Worm (Caenorhabditis elegans) whole organism, L4 larva: ENCODE data around the gene cut-4.

ENCODE experiments used
- F26F4.8 ChIP-seq: fragments of 200-800 bp; sonication (Bioruptor generic); conservative IDR thresholded peaks from 2 replicates; pipeline ENCODE4 v1.3.6; 2022; ENCODE audit warnings: missing genetic modification characterization, missing compliant biosample characterization
- F44E2.7 ChIP-seq: fragments of 200-800 bp; sonication (Bioruptor generic); IDR thresholded peaks from 2 replicates; pipeline ENCODE4 v2.1.2; 2022; ENCODE audit warnings: missing genetic modification characterization, missing compliant biosample characterization
- R02D3.7 ChIP-seq: fragments of 150-350 bp; sonication (generic microtip); optimal IDR thresholded peaks from 3 replicates; lab custom pipeline; 2014; ENCODE audit warnings: missing biosample characterization, missing genetic modification characterization
- Y105C5A.15 ChIP-seq: fragments of 200-800 bp; sonication (Bioruptor generic); IDR thresholded peaks from 2 replicates; pipeline ENCODE4 v1.3.6; 2022; ENCODE audit warnings: missing genetic modification characterization, missing compliant biosample characterization
- Y5F2A.4 ChIP-seq: fragments of 200-800 bp; sonication (Bioruptor generic); optimal IDR thresholded peaks from 2 replicates; lab custom pipeline; 2018; ENCODE audit warnings: mild to moderate bottlenecking, missing genetic modification characterization, missing compliant biosample characterization
- ZK337.2 ChIP-seq: fragments of 200-800 bp; sonication (Bioruptor generic); IDR thresholded peaks from 2 replicates; pipeline ENCODE4 v1.3.6; 2022; ENCODE audit warnings: missing genetic modification reagents, missing genetic modification characterization, missing compliant biosample characterization
- ama-1 ChIP-seq: fragments of 150-350 bp; optimal IDR thresholded peaks from 2 replicates; lab custom pipeline; 2014; ENCODE audit warnings: inconsistent platforms, mixed read lengths
- attf-4 ChIP-seq: sonication (generic microtip); optimal IDR thresholded peaks from 3 replicates; lab custom pipeline; 2017; ENCODE audit warnings: missing biosample characterization, missing genetic modification characterization
- cey-2 ChIP-seq: sonication (generic microtip); optimal IDR thresholded peaks from 3 replicates; lab custom pipeline; 2017; ENCODE audit warnings: missing genetic modification characterization, mild to moderate bottlenecking, missing compliant biosample characterization, antibody characterized with exemption, borderline replicate concordance; ENCODE audit not compliant: insufficient read depth
- daf-16 ChIP-seq, 3 experiments: sonication (generic microtip); optimal IDR thresholded peaks; 2 replicates each; lab custom pipeline; 2016 to 2017; ENCODE audit warnings: missing genetic modification characterization in 3 of 3, missing genetic modification reagents in 3 of 3, mild to moderate bottlenecking in 2 of 3, missing compliant biosample characterization in 2 of 3, missing biosample characterization in 1 of 3, moderate library complexity in 1 of 3
- dmd-8 ChIP-seq: fragments of 200-800 bp; sonication (Bioruptor generic); IDR thresholded peaks from 2 replicates; pipeline ENCODE4 v1.3.6; 2022; ENCODE audit warnings: missing genetic modification characterization, missing compliant biosample characterization
- hlh-11 ChIP-seq: fragments of 200-800 bp; sonication (Bioruptor generic); optimal IDR thresholded peaks from 2 replicates; lab custom pipeline; 2018; ENCODE audit warnings: mild to moderate bottlenecking, missing genetic modification characterization, missing compliant biosample characterization
- hlh-30 ChIP-seq: sonication (generic microtip); optimal IDR thresholded peaks from 2 replicates; lab custom pipeline; 2017; ENCODE audit warnings: antibody characterized with exemption, mild to moderate bottlenecking, missing genetic modification characterization, missing compliant biosample characterization; ENCODE audit not compliant: insufficient read depth
- lin-13 ChIP-seq: fragments of 150-350 bp; optimal IDR thresholded peaks from 2 replicates; lab custom pipeline; 2014; ENCODE audit warnings: missing biosample characterization, missing genetic modification reagents, missing genetic modification characterization
- lin-29 ChIP-seq: fragments of 200-800 bp; sonication (Bioruptor generic); IDR thresholded peaks from 2 replicates; pipeline ENCODE4 v1.3.6; 2022; ENCODE audit warnings: missing genetic modification reagents, missing genetic modification characterization, missing compliant biosample characterization
- mes-2 ChIP-seq: sonication (generic microtip); optimal IDR thresholded peaks from 2 replicates; lab custom pipeline; 2016; ENCODE audit warnings: missing genotype, mild to moderate bottlenecking, missing genetic modification characterization, missing compliant biosample characterization; ENCODE audit not compliant: poor library complexity, severe bottlenecking
- mxl-2 ChIP-seq: fragments of 200-800 bp; sonication (Bioruptor generic); conservative IDR thresholded peaks from 2 replicates; pipeline ENCODE4 v1.3.6; 2022; ENCODE audit warnings: missing genetic modification reagents, missing genetic modification characterization, missing compliant biosample characterization
- mxl-3 ChIP-seq: fragments of 200-800 bp; sonication (Bioruptor generic); optimal IDR thresholded peaks from 2 replicates; lab custom pipeline; 2018; ENCODE audit warnings: mild to moderate bottlenecking, missing genetic modification characterization, missing compliant biosample characterization
- nhr-10 ChIP-seq: fragments of 150-350 bp; optimal IDR thresholded peaks from 2 replicates; lab custom pipeline; 2014; ENCODE audit warnings: missing biosample characterization, missing genetic modification characterization
- nhr-102 ChIP-seq: sonication (generic microtip); optimal IDR thresholded peaks from 2 replicates; lab custom pipeline; 2016; ENCODE audit warnings: mild to moderate bottlenecking, missing genetic modification characterization, moderate library complexity, missing compliant biosample characterization
- nhr-25 ChIP-seq: sonication (generic microtip); optimal IDR thresholded peaks from 2 replicates; lab custom pipeline; 2017; ENCODE audit warnings: missing genetic modification characterization, mild to moderate bottlenecking, missing compliant biosample characterization, antibody characterized with exemption, moderate library complexity, borderline replicate concordance; ENCODE audit not compliant: insufficient read depth
- nhr-28 ChIP-seq: fragments of 150-350 bp; optimal IDR thresholded peaks from 2 replicates; lab custom pipeline; 2014; ENCODE audit warnings: missing biosample characterization, missing genetic modification characterization
- nhr-42 ChIP-seq: fragments of 200-800 bp; sonication (Bioruptor generic); IDR thresholded peaks from 2 replicates; pipeline ENCODE4 v1.3.6; 2022; ENCODE audit warnings: missing genetic modification characterization, missing compliant biosample characterization
- nhr-48 ChIP-seq: sonication (generic microtip); optimal IDR thresholded peaks from 2 replicates; lab custom pipeline; 2016; ENCODE audit warnings: mild to moderate bottlenecking, missing genetic modification characterization, missing compliant biosample characterization
- php-3 ChIP-seq: fragments of 200-800 bp; sonication (Bioruptor generic); IDR thresholded peaks from 2 replicates; pipeline ENCODE4 v1.3.6; 2022; ENCODE audit warnings: missing genetic modification reagents, missing genetic modification characterization, missing compliant biosample characterization
- pqm-1 ChIP-seq: sonication (generic microtip); optimal IDR thresholded peaks from 2 replicates; lab custom pipeline; 2017; ENCODE audit warnings: missing biosample characterization, missing genetic modification characterization
- rbr-2 ChIP-seq: sonication (generic microtip); optimal IDR thresholded peaks from 2 replicates; lab custom pipeline; 2016; ENCODE audit warnings: missing genotype, missing genetic modification characterization, missing compliant biosample characterization
- sdz-12 ChIP-seq: fragments of 200-800 bp; sonication (Bioruptor generic); optimal IDR thresholded peaks from 2 replicates; lab custom pipeline; 2018; ENCODE audit warnings: mild to moderate bottlenecking, missing genetic modification characterization, missing compliant biosample characterization
- skn-1 ChIP-seq: fragments of 150-350 bp; optimal IDR thresholded peaks from 2 replicates; lab custom pipeline; 2014; ENCODE audit warnings: missing biosample characterization, missing genetic modification characterization
- unc-62 ChIP-seq, 3 experiments: fragments of 150-350 bp in 1 of 3; sonication (generic microtip); optimal IDR thresholded peaks in 2 of 3; peaks in 1 of 3; 1 replicate in 1 of 3; 2 replicates in 2 of 3; lab custom pipeline; 2014 to 2017; ENCODE audit warnings: missing biosample characterization in 3 of 3, missing genetic modification characterization in 3 of 3, missing genetic modification reagents in 3 of 3, missing genotype in 1 of 3
- zfp-2 ChIP-seq: sonication (generic microtip); optimal IDR thresholded peaks from 2 replicates; lab custom pipeline; 2016; ENCODE audit warnings: mild to moderate bottlenecking, missing genetic modification characterization, missing compliant biosample characterization
- zip-2 ChIP-seq: fragments of 150-350 bp; optimal IDR thresholded peaks from 2 replicates; lab custom pipeline; 2014; ENCODE audit warnings: missing biosample characterization, missing genetic modification characterization
- ztf-11 ChIP-seq: fragments of 150-350 bp; optimal IDR thresholded peaks from 2 replicates; lab custom pipeline; 2014; ENCODE audit warnings: missing biosample characterization, missing genetic modification characterization

Gene cut-4

DNA sequence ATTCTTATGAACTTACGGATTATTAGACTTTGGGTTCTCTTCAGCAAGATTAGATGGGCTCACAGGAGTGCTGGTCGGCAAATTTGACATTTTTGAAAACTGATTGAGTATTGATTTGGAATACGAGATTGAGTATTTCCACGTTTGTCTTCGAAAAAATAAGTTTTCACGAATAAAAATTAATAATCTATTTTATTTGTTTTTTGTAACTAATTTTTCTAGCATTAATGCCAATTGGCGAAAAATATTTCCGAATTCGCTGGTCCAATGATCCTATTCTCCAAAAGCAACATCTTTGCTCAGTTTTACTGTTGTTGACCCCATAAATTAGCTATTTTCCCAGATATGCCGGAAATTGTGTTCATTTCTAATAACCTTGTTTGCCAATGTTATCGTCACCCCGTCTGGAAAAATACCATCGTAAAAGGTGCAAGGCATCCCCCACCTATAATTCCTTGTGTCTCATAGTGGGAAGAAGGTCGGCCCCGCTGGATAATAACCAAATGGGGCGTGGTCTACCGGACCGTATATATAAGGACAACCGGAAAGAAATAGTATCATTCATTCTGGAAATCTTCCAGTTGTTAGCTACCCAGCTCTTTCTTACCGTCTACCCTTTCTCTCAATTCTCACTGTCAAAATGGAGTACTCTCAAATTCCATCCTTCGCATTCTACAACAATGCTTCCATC, 28.4 kb downstream of the cut-4 start, which contains the start of the genes ZK673.6 and sdz-37 (continued):
- TF ChIP-seq hlh-11, result no peak
- TF ChIP-seq Y105C5A.15 (GFP tag; lab: Robert Waterston, UW), result no peak
- TF ChIP-seq mes-2 (tag; lab: Kevin White, UChicago), result no peak
- TF ChIP-seq skn-1, result no peak

DNA sequence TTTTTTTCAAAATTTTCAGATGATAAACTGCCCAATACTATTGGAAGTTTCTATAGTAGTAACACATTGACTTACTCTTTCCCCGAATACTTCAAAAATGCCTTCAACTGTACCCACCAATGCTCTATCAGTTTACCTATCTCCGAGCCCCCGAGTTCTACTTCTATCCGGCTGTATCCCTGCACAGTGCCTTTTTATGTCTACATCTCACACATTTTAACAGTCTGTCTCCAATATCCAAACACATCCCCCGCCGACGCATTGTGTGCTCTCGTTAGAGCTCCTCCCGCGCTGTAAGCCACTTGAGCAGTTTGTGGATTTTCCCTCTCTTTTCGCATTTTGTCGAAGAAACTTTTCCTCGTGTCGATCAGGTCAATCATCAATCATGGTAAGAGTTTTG, 30.6 kb downstream of the cut-4 start, which contains the start of gene tnc-2:
tnc-2 (plus strand) TSS at position 301 of the 400 bp plus-strand sequence.
- TF ChIP-seq R02D3.7 (tag; lab: Kevin White, UChicago) (no peak), rbr-2 (tag; lab: Kevin White, UChicago) (no peak), F44E2.7 (GFP tag; lab: Robert Waterston, UW) (no peak), unc-62 (GFP tag; optimal IDR thresholded peaks at IDR 0.05 in 1 of 2; lab: Kevin White, UChicago) (no peak), unc-62 (tag; optimal IDR thresholded peaks at IDR 0.05; lab: Kevin White, UChicago) (no peak)

DNA sequence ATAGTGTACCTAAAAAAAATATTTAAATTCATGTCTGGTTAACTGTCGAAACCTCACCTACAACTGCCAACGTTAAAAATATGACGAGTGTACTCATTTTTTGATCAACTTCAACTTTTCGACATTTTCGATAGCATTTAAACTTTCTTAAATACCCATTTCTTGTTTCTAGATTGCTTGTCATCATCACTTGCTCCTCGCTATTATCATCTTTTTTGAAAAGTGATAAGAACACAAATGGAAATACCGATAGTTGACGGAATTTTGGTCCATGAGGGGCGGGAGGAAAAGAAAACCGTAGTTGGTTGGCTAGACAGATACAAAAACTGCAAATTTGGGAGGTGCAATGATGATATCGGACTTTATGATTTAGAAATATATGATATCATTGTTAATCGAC, 34.2 kb downstream of the cut-4 start, which contains the start of gene clec-143:
clec-143 (minus strand) TSS at position 139 of the 400 bp plus-strand sequence.
- TF ChIP-seq skn-1, result no peak
- no peak for TF ChIP-seq daf-16 (GFP tag; optimal IDR thresholded peaks at IDR 0.05; lab: Kevin White, UChicago)
- TF ChIP-seq daf-16 (tag; optimal IDR thresholded peaks at IDR 0.05; lab: Kevin White, UChicago), result no peak
- TF ChIP-seq pqm-1 (tag; lab: Kevin White, UChicago), result peak; percentile 88
- TF ChIP-seq Y105C5A.15 (GFP tag; lab: Robert Waterston, UW), result no peak
- peak in 1 of 2 experiments; percentile 67 for TF ChIP-seq unc-62 (GFP tag; optimal IDR thresholded peaks at IDR 0.05 in 1 of 2; lab: Kevin White, UChicago)
- TF ChIP-seq unc-62 (tag; optimal IDR thresholded peaks at IDR 0.05; lab: Kevin White, UChicago), result no peak
- peak; percentile 45 for TF ChIP-seq nhr-28 (tag; lab: Kevin White, UChicago)
- no peak for TF ChIP-seq nhr-102

DNA sequence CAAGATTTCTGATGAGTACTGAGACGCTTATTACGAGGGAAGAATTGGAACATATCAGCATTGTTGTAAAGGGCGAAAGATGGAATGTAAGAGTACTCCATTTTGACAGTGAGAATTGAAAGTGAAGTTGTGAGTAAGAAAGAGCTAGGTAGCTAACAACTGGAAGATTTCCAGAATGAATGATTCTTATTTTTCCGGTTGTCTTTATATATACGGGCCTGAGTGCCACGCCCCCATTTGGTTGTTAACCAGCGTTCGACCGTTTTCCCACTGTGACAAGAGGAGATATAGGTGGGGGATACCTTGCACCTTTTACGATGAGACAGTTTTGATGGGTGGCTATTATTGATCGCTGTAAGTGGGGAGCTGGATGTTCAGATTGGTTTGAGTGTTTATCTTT, 35.3 kb downstream of the cut-4 start, which contains the start of gene ZK666.1:
ZK666.1 (minus strand) TSS at position 101 of the 400 bp plus-strand sequence.
- TF ChIP-seq ZK337.2 (GFP tag; lab: Robert Waterston, UW) (no peak), dmd-8 (GFP tag; lab: Robert Waterston, UW) (no peak), ama-1 (lab: Kevin White, UChicago) (no peak), zip-2 (no peak), mes-2 (tag; lab: Kevin White, UChicago) (no peak), nhr-42 (GFP tag; lab: Robert Waterston, UW) (no peak), hlh-30 (tag; lab: Kevin White, UChicago) (no peak), F26F4.8 (GFP tag; lab: Robert Waterston, UW) (no peak), mxl-3 (no peak)
- TF ChIP-seq, all 104 proteins: peak for 0

DNA sequence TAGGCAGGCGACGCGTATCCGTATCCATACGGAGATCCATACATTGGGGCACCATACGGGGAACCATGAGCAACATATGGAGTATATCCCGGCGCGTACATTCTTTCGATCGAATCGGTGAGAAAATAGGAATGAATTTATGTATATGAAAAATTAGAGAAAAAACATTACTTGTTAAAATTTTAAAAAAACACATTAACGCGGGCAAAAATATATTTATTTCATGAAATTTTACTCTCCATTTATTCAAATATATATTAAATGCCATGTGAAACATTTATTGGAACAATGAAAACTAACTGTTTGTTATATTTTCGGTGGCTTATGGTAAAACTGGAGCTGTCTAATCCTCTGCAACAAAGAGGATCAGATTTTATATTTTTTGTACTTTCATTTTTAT, 35.9 kb downstream of the cut-4 start, which contains the start of gene ZK666.2:
ZK666.2 (minus strand) TSS at position 101 of the 400 bp plus-strand sequence.
- TF ChIP-seq zfp-2 (tag; lab: Kevin White, UChicago), result no peak
- no peak for TF ChIP-seq php-3 (GFP tag; lab: Robert Waterston, UW)
- no peak for TF ChIP-seq nhr-48 (tag; lab: Kevin White, UChicago)
- TF ChIP-seq Y105C5A.15 (GFP tag; lab: Robert Waterston, UW), result no peak
- TF ChIP-seq cey-2 (tag; lab: Kevin White, UChicago), result no peak
- TF ChIP-seq ztf-11 (tag; lab: Kevin White, UChicago), result no peak
- TF ChIP-seq attf-4 (tag; lab: Kevin White, UChicago), result no peak
- TF ChIP-seq sdz-12 (GFP tag; lab: Kevin White, UChicago), result no peak
- TF ChIP-seq nhr-10 (tag; lab: Kevin White, UChicago), result no peak
- TF ChIP-seq zip-2, result no peak
- TF ChIP-seq hlh-11, result no peak
- no peak for TF ChIP-seq nhr-102
- TF ChIP-seq lin-13, result no peak
- TF ChIP-seq mxl-2 (GFP tag; lab: Robert Waterston, UW), result no peak
- no peak for TF ChIP-seq lin-29 (GFP tag; lab: Robert Waterston, UW)
- TF ChIP-seq nhr-25 (tag; lab: Kevin White, UChicago), result no peak
- no peak for TF ChIP-seq Y5F2A.4 (GFP tag; lab: Kevin White, UChicago)
